Fruit fly (Drosophila melanogaster) whole organism, wandering third instar larva: ENCODE data around the gene RhoGAP16F.

ENCODE experiments used
- Abd-B ChIP-seq: fragments of >200 bp; optimal IDR thresholded peaks from 2 replicates; lab custom pipeline; 2017; ENCODE audit warnings: missing biosample characterization, missing genetic modification characterization
- CG9705 ChIP-seq: fragments of 200-800 bp; sonication (Bioruptor generic); optimal IDR thresholded peaks from 2 replicates; lab custom pipeline; 2018; ENCODE audit warnings: missing biosample characterization, mild to moderate bottlenecking, missing genetic modification characterization
- GATAd ChIP-seq: sonication (Bioruptor generic); optimal IDR thresholded peaks from 2 replicates; lab custom pipeline; 2016; ENCODE audit warnings: missing biosample characterization, missing genetic modification characterization
- Myc ChIP-seq: fragments of >200 bp; optimal IDR thresholded peaks from 2 replicates; lab custom pipeline; 2017
- N ChIP-seq: fragments of >200 bp; optimal IDR thresholded peaks from 2 replicates; lab custom pipeline; 2018; ENCODE audit warnings: missing biosample characterization, missing external identifiers, missing genetic modification characterization

DNA sequence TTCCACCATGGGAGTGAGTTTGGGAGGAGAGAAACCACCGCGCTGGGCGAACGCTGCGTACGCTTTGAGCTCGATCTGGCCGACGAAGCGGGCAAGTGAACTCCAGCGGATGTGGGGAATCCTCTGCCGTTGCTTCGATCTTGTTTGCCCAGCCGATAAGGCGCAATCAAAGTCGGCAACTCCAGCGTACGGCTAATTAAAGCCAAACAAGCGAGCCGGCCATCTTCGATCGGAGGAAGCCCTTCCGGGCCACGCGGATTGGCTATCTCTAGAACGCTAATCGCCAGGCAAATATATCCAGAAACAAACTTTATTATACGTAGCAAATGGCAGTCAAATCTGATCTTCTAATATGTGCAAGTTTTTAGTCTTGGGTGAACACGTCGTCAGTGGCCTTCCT, 4.5 kb upstream of the RhoGAP16F start, which contains the start of gene CG7536:
- TF ChIP-seq Abd-B (GFP tag; lab: Kevin White, UChicago) = no peak
- TF ChIP-seq GATAd (GFP tag; lab: Kevin White, UChicago) = no peak
- no peak for TF ChIP-seq CG9705
- TF ChIP-seq Myc = no peak
- no peak for TF ChIP-seq N (GFP tag; lab: Kevin White, UChicago)
